Fruit fly (Drosophila melanogaster) S2 (cell line): ENCODE measurements around the gene Mlc2.

ENCODE experiments used
- CG8478 ChIP-seq: fragments of >200 bp; optimal IDR thresholded peaks from 2 replicates; lab custom pipeline; 2018
- CTCF ChIP-seq, 2 experiments: fragments of >200 bp; optimal IDR thresholded peaks; 2 replicates each; lab custom pipeline; 2018

dm6 chr3R:30222236-30222635 is 47.9 kb upstream of the Mlc2 start:
- TF ChIP-seq CG8478 (lab: Kevin White, UChicago) (no peak), CTCF (optimal IDR thresholded peaks at IDR 0.05; lab: Kevin White, UChicago) (no peak)
